Fruit fly (Drosophila melanogaster) whole organism, wandering third instar larva: ENCODE results near the gene Vdup1.

Experiments used
- Abd-B ChIP-seq: fragments of >200 bp; optimal IDR thresholded peaks from 2 replicates; lab custom pipeline; 2017; ENCODE audit warnings: missing biosample characterization, missing genetic modification characterization
- CG32264 ChIP-seq: fragments of 200-800 bp; sonication (Bioruptor generic); optimal IDR thresholded peaks from 2 replicates; lab custom pipeline; 2016; ENCODE audit warnings: missing biosample characterization, missing genetic modification characterization
- CG9705 ChIP-seq: fragments of 200-800 bp; sonication (Bioruptor generic); optimal IDR thresholded peaks from 2 replicates; lab custom pipeline; 2018; ENCODE audit warnings: missing biosample characterization, mild to moderate bottlenecking, missing genetic modification characterization
- CrebA ChIP-seq: fragments of 200-800 bp; sonication (Bioruptor generic); optimal IDR thresholded peaks from 2 replicates; lab custom pipeline; 2016; ENCODE audit warnings: missing biosample characterization, mild to moderate bottlenecking, missing genetic modification characterization, borderline replicate concordance
- Dfd ChIP-seq: fragments of >200 bp; optimal IDR thresholded peaks from 2 replicates; lab custom pipeline; 2017; ENCODE audit warnings: missing biosample characterization, missing genetic modification characterization
- Dif ChIP-seq: fragments of 200-275, 200-300 bp; sonication (Bioruptor generic); optimal IDR thresholded peaks from 2 replicates; lab custom pipeline; 2018; ENCODE audit warnings: missing biosample characterization, missing genetic modification characterization; ENCODE audit not compliant: partially characterized antibody
- HLH106 ChIP-seq: fragments of 200-800 bp; optimal IDR thresholded peaks from 3 replicates; lab custom pipeline; 2019; ENCODE audit warnings: missing biosample characterization, mild to moderate bottlenecking, missing genetic modification characterization, moderate library complexity
- Hnf4 ChIP-seq: fragments of 200-800 bp; sonication (Bioruptor generic); optimal IDR thresholded peaks from 2 replicates; lab custom pipeline; 2016; ENCODE audit warnings: missing biosample characterization, mild to moderate bottlenecking, missing genetic modification characterization
- Hr78 ChIP-seq: fragments of >200 bp; optimal IDR thresholded peaks from 2 replicates; lab custom pipeline; 2017; ENCODE audit warnings: missing biosample characterization, missing genetic modification characterization
- Hr83 ChIP-seq: fragments of 200-300 bp; sonication (Bioruptor generic); optimal IDR thresholded peaks from 2 replicates; lab custom pipeline; 2016; ENCODE audit warnings: missing biosample characterization, mild to moderate bottlenecking, missing genetic modification characterization, moderate library complexity; ENCODE audit not compliant: poor library complexity, severe bottlenecking
- Jra ChIP-seq: sonication (Bioruptor generic); optimal IDR thresholded peaks from 2 replicates; lab custom pipeline; 2016; ENCODE audit warnings: missing biosample characterization, missing genetic modification characterization
- Mio ChIP-seq: sonication (Bioruptor generic); optimal IDR thresholded peaks from 2 replicates; lab custom pipeline; 2016; ENCODE audit warnings: missing biosample characterization, missing genetic modification characterization
- Myc ChIP-seq: fragments of >200 bp; optimal IDR thresholded peaks from 2 replicates; lab custom pipeline; 2017
- N ChIP-seq: fragments of >200 bp; optimal IDR thresholded peaks from 2 replicates; lab custom pipeline; 2018; ENCODE audit warnings: missing biosample characterization, missing external identifiers, missing genetic modification characterization
- OdsH ChIP-seq: fragments of 200-800 bp; sonication (Bioruptor generic); optimal IDR thresholded peaks from 2 replicates; lab custom pipeline; 2016; ENCODE audit warnings: missing biosample characterization, mild to moderate bottlenecking, missing genetic modification characterization
- Rel ChIP-seq, 2 experiments: fragments of 200-800 bp; sonication (Bioruptor generic) in 1 of 2; optimal IDR thresholded peaks; 2 replicates in 1 of 2; 3 replicates in 1 of 2; lab custom pipeline; 2016 to 2019; ENCODE audit warnings: mild to moderate bottlenecking in 2 of 2, missing biosample characterization in 2 of 2, missing genetic modification characterization in 2 of 2, moderate library complexity in 1 of 2
- Sp1 ChIP-seq: fragments of 200-800 bp; sonication (Bioruptor generic); optimal IDR thresholded peaks from 3 replicates; lab custom pipeline; 2019; ENCODE audit warnings: missing biosample characterization, mild to moderate bottlenecking, missing genetic modification characterization, moderate library complexity
- Vsx2 ChIP-seq: fragments of 200-300, 225-300 bp; sonication (Bioruptor generic); optimal IDR thresholded peaks from 2 replicates; lab custom pipeline; 2018; ENCODE audit warnings: missing biosample characterization, missing genetic modification characterization; ENCODE audit not compliant: partially characterized antibody
- br ChIP-seq: fragments of 200-800 bp; sonication (Bioruptor generic); optimal IDR thresholded peaks from 2 replicates; lab custom pipeline; 2016; ENCODE audit warnings: missing biosample characterization, missing genetic modification characterization
- brk ChIP-seq: fragments of 200-800 bp; sonication (Bioruptor generic); optimal IDR thresholded peaks from 2 replicates; lab custom pipeline; 2016; ENCODE audit warnings: missing biosample characterization, mild to moderate bottlenecking, missing genetic modification characterization
- dl ChIP-seq, 2 experiments: fragments of 175-275, 200-275 bp in 1 of 2; fragments of 200-275 bp in 1 of 2; sonication (Bioruptor generic); optimal IDR thresholded peaks; lab custom pipeline; 2018; ENCODE audit warnings: mild to moderate bottlenecking in 2 of 2, missing biosample characterization in 2 of 2, missing genetic modification characterization in 2 of 2, moderate library complexity in 2 of 2; ENCODE audit not compliant: partially characterized antibody in 2 of 2, insufficient read depth in 1 of 2
- dmrt93B ChIP-seq: fragments of 200-800 bp; sonication (Bioruptor generic); optimal IDR thresholded peaks from 2 replicates; lab custom pipeline; 2018; ENCODE audit warnings: missing biosample characterization, mild to moderate bottlenecking, missing genetic modification characterization
- dsf ChIP-seq: sonication (Bioruptor generic); optimal IDR thresholded peaks from 2 replicates; lab custom pipeline; 2016; ENCODE audit warnings: missing biosample characterization, missing genetic modification characterization, borderline replicate concordance
- ey ChIP-seq: fragments of 200-800 bp; sonication (Bioruptor generic); optimal IDR thresholded peaks from 2 replicates; lab custom pipeline; 2016; ENCODE audit warnings: missing biosample characterization, missing genetic modification characterization
- foxo ChIP-seq, 2 experiments: fragments of 200-800 bp; sonication (Bioruptor generic); optimal IDR thresholded peaks; 2 replicates in 1 of 2; 3 replicates in 1 of 2; lab custom pipeline; 2016 to 2017; ENCODE audit warnings: missing biosample characterization in 2 of 2, missing genetic modification characterization in 2 of 2
- fru ChIP-seq: fragments of 200-800 bp; sonication (Bioruptor generic); optimal IDR thresholded peaks from 3 replicates; lab custom pipeline; 2016; ENCODE audit warnings: missing biosample characterization, mild to moderate bottlenecking, missing genetic modification characterization
- h ChIP-seq: fragments of 200-800 bp; sonication (Bioruptor generic); optimal IDR thresholded peaks from 3 replicates; lab custom pipeline; 2016; ENCODE audit warnings: missing biosample characterization, mild to moderate bottlenecking, missing genetic modification characterization
- jim ChIP-seq: fragments of 175-275, 200-325 bp; sonication (Bioruptor generic); optimal IDR thresholded peaks from 2 replicates; lab custom pipeline; 2016; ENCODE audit warnings: missing biosample characterization, mild to moderate bottlenecking, missing genetic modification characterization
- lola ChIP-seq: fragments of >200 bp; optimal IDR thresholded peaks from 2 replicates; lab custom pipeline; 2017; ENCODE audit warnings: missing biosample characterization, missing genetic modification characterization
- pan ChIP-seq: fragments of >200 bp; optimal IDR thresholded peaks from 2 replicates; lab custom pipeline; 2017
- psq ChIP-seq: fragments of 200-800 bp; sonication (Bioruptor generic); optimal IDR thresholded peaks from 3 replicates; lab custom pipeline; 2017; ENCODE audit warnings: missing biosample characterization, mild to moderate bottlenecking, missing genetic modification characterization, moderate library complexity
- rgr ChIP-seq: fragments of 200-800 bp; sonication (Bioruptor generic); optimal IDR thresholded peaks from 3 replicates; lab custom pipeline; 2016; ENCODE audit warnings: missing biosample characterization, mild to moderate bottlenecking, missing genetic modification characterization
- sage ChIP-seq: fragments of 200-800 bp; sonication (Bioruptor generic); optimal IDR thresholded peaks from 2 replicates; lab custom pipeline; 2016; ENCODE audit warnings: missing biosample characterization, mild to moderate bottlenecking, missing genetic modification characterization
- sv ChIP-seq: fragments of 200-800 bp; sonication (Bioruptor generic); optimal IDR thresholded peaks from 3 replicates; lab custom pipeline; 2016; ENCODE audit warnings: missing biosample characterization, missing genetic modification characterization
- tai ChIP-seq: sonication (Bioruptor generic); optimal IDR thresholded peaks from 2 replicates; lab custom pipeline; 2016; ENCODE audit warnings: missing biosample characterization, missing genetic modification characterization
- usp ChIP-seq: fragments of >200 bp; optimal IDR thresholded peaks from 2 replicates; lab custom pipeline; 2017; ENCODE audit warnings: missing biosample characterization, missing genetic modification characterization
- woc ChIP-seq: sonication (Bioruptor generic); optimal IDR thresholded peaks from 2 replicates; lab custom pipeline; 2016; ENCODE audit warnings: missing biosample characterization, mild to moderate bottlenecking, missing genetic modification characterization

Vdup1 gene

dm6 chr3L:178913-179488 lies at the start of gene Vdup1:
Gene Vdup1 (minus strand): TSS chr3L:178963.
- TF ChIP-seq foxo (GFP tag; optimal IDR thresholded peaks at IDR 0.05; lab: Kevin White, UChicago) (no peak), dsf (GFP tag; lab: Kevin White, UChicago) (no peak), Myc (lab: Kevin White, UChicago) (no peak), Hnf4 (GFP tag; lab: Kevin White, UChicago) (no peak), Mio (GFP tag; lab: Kevin White, UChicago) (no peak), Sp1 (GFP tag; lab: Kevin White, UChicago) (no peak), Abd-B (GFP tag; lab: Kevin White, UChicago) (no peak), Hr83 (GFP tag; lab: Kevin White, UChicago) (no peak), Dfd (no peak), lola (GFP tag; lab: Kevin White, UChicago) (no peak), dmrt93B (GFP tag; lab: Kevin White, UChicago) (no peak), Jra (GFP tag; lab: Kevin White, UChicago) (no peak), rgr (GFP tag; lab: Kevin White, UChicago) (no peak), dl (GFP tag; optimal IDR thresholded peaks at IDR 0.05; lab: Kevin White, UChicago; ENCODE audit: insufficient read depth in 1 of 2, partially characterized antibody in 2 of 2) (no peak), h (GFP tag; lab: Kevin White, UChicago) (no peak), Rel (GFP tag; optimal IDR thresholded peaks at IDR 0.05; lab: Kevin White, UChicago) (no peak), Rel (tag; optimal IDR thresholded peaks at IDR 0.05; lab: Kevin White, UChicago) (no peak), HLH106 (tag; lab: Kevin White, UChicago) (no peak)

- no peak for TF ChIP-seq lola (GFP tag; lab: Kevin White, UChicago)
- TF ChIP-seq Dif, result no peak
- TF ChIP-seq Mio (GFP tag; lab: Kevin White, UChicago), result no peak
- peak; percentile 39 for TF ChIP-seq sage (GFP tag; lab: Kevin White, UChicago)
- TF ChIP-seq HLH106 (tag; lab: Kevin White, UChicago), result no peak
- peak; percentile 30 for TF ChIP-seq brk (GFP tag; lab: Kevin White, UChicago)
- peak; percentile 18 for TF ChIP-seq CG32264 (GFP tag; lab: Kevin White, UChicago)
- TF ChIP-seq CG9705, result no peak
- TF ChIP-seq dsf (GFP tag; lab: Kevin White, UChicago), result no peak
- TF ChIP-seq OdsH (GFP tag; lab: Kevin White, UChicago), result no peak
- peak; percentile 14 for TF ChIP-seq woc
- TF ChIP-seq Hr83 (GFP tag; lab: Kevin White, UChicago), result peak; percentile 7
- TF ChIP-seq, all 38 proteins: peak for 5
These were observed 46.4 kb upstream of the Vdup1 start for dm6 chr3L:225120-225519.

dm6 chr3L:224004-224951 lies 45.5 kb upstream of the Vdup1 start:
- no peak for TF ChIP-seq N (GFP tag; lab: Kevin White, UChicago)
- peak; percentile 28 for TF ChIP-seq Sp1 (GFP tag; lab: Kevin White, UChicago)
- no peak for TF ChIP-seq dmrt93B (GFP tag; lab: Kevin White, UChicago)
- TF ChIP-seq OdsH (GFP tag; lab: Kevin White, UChicago), result peak; percentile 14
- TF ChIP-seq sv (GFP tag; lab: Kevin White, UChicago), result no peak
- no peak for TF ChIP-seq rgr (GFP tag; lab: Kevin White, UChicago)
- no peak for TF ChIP-seq Vsx2 (GFP tag; lab: Kevin White, UChicago)
- TF ChIP-seq Abd-B (GFP tag; lab: Kevin White, UChicago), result no peak
- peak in 1 of 2 experiments; percentile 32 for TF ChIP-seq dl (GFP tag; optimal IDR thresholded peaks at IDR 0.05; lab: Kevin White, UChicago; ENCODE audit: insufficient read depth in 1 of 2, partially characterized antibody in 2 of 2)
- TF ChIP-seq HLH106 (tag; lab: Kevin White, UChicago), result no peak
- TF ChIP-seq jim (GFP tag; lab: Kevin White, UChicago), result peak; percentile 72
- TF ChIP-seq Dfd, result no peak
- peak; percentile 76 for TF ChIP-seq Dif
- TF ChIP-seq pan (lab: Kevin White, UChicago), result no peak
- TF ChIP-seq dsf (GFP tag; lab: Kevin White, UChicago), result no peak
- no peak for TF ChIP-seq psq (GFP tag; lab: Kevin White, UChicago)
- TF ChIP-seq ey, result no peak
- no peak for TF ChIP-seq h (GFP tag; lab: Kevin White, UChicago)
- no peak for TF ChIP-seq fru
- peak; percentile 52 for TF ChIP-seq Hr83 (GFP tag; lab: Kevin White, UChicago)
- no peak for TF ChIP-seq CG32264 (GFP tag; lab: Kevin White, UChicago)
- peak; percentile 19 for TF ChIP-seq Mio (GFP tag; lab: Kevin White, UChicago)
- TF ChIP-seq Rel (GFP tag; optimal IDR thresholded peaks at IDR 0.05; lab: Kevin White, UChicago), result no peak
- peak; percentile 29 for TF ChIP-seq Rel (tag; optimal IDR thresholded peaks at IDR 0.05; lab: Kevin White, UChicago)
- no peak for TF ChIP-seq sage (GFP tag; lab: Kevin White, UChicago)
- TF ChIP-seq usp (GFP tag; lab: Kevin White, UChicago), result no peak
- TF ChIP-seq CG9705, result no peak
- TF ChIP-seq woc, result no peak
- TF ChIP-seq foxo (GFP tag; optimal IDR thresholded peaks at IDR 0.05; lab: Kevin White, UChicago), result no peak
- no peak for TF ChIP-seq Hr78
- TF ChIP-seq br (GFP tag; lab: Kevin White, UChicago), result no peak
- TF ChIP-seq brk (GFP tag; lab: Kevin White, UChicago), result no peak
- TF ChIP-seq Hnf4 (GFP tag; lab: Kevin White, UChicago), result peak; percentile 72
- no peak for TF ChIP-seq CrebA
- TF ChIP-seq lola (GFP tag; lab: Kevin White, UChicago), result no peak
- TF ChIP-seq Jra (GFP tag; lab: Kevin White, UChicago), result no peak
- TF ChIP-seq tai (GFP tag; lab: Kevin White, UChicago), result peak; percentile 56
